Worm (Caenorhabditis elegans) whole organism, mixed stage, embryonic: ENCODE measurements around the gene srbc-70.

Source experiments
- M03D4.4 ChIP-seq: sonication (generic microtip); optimal IDR thresholded peaks from 2 replicates; lab custom pipeline; 2017; ENCODE audit warnings: mild to moderate bottlenecking, missing genetic modification characterization, missing compliant biosample characterization
- bed-3 ChIP-seq: fragments of 200-800 bp; sonication (Bioruptor generic); optimal IDR thresholded peaks from 3 replicates; lab custom pipeline; 2018; ENCODE audit warnings: mild to moderate bottlenecking, missing genetic modification characterization, moderate library complexity, missing compliant biosample characterization
- blmp-1 ChIP-seq: fragments of 150-350 bp; optimal IDR thresholded peaks from 2 replicates; lab custom pipeline; 2014; ENCODE audit warnings: missing biosample characterization, missing genetic modification characterization
- ceh-39 ChIP-seq: fragments of 150-350 bp; optimal IDR thresholded peaks from 2 replicates; lab custom pipeline; 2014; ENCODE audit warnings: missing biosample characterization, missing genetic modification characterization
- ceh-43 ChIP-seq: fragments of 200-800 bp; sonication (Bioruptor generic); optimal IDR thresholded peaks from 2 replicates; lab custom pipeline; 2018; ENCODE audit warnings: mild to moderate bottlenecking, missing genetic modification characterization, moderate library complexity, missing compliant biosample characterization
- ceh-83 ChIP-seq: fragments of 200-800 bp; sonication (Bioruptor generic); optimal IDR thresholded peaks from 2 replicates; lab custom pipeline; 2018; ENCODE audit warnings: mild to moderate bottlenecking, missing genetic modification characterization, missing compliant biosample characterization
- ces-1 ChIP-seq: fragments of 150-350 bp; optimal IDR thresholded peaks from 2 replicates; lab custom pipeline; 2014; ENCODE audit warnings: missing biosample characterization, missing genetic modification reagents, missing genetic modification characterization
- cnd-1 ChIP-seq: fragments of 200-800 bp; sonication (Bioruptor generic); optimal IDR thresholded peaks from 2 replicates; lab custom pipeline; 2018; ENCODE audit warnings: mild to moderate bottlenecking, missing genetic modification characterization, missing compliant biosample characterization
- drap-1 ChIP-seq: fragments of 200-800 bp; sonication (Bioruptor generic); optimal IDR thresholded peaks from 3 replicates; lab custom pipeline; 2018; ENCODE audit warnings: mild to moderate bottlenecking, missing genetic modification characterization, missing compliant biosample characterization
- elt-1 ChIP-seq: sonication (generic microtip); optimal IDR thresholded peaks from 2 replicates; lab custom pipeline; 2017; ENCODE audit warnings: missing genetic modification characterization, mild to moderate bottlenecking, missing compliant biosample characterization, antibody characterized with exemption, moderate library complexity, borderline replicate concordance; ENCODE audit not compliant: insufficient read depth
- elt-3 ChIP-seq: fragments of 150-350 bp; optimal IDR thresholded peaks from 2 replicates; lab custom pipeline; 2014; ENCODE audit warnings: missing biosample characterization, missing genetic modification characterization
- hlh-1 ChIP-seq: fragments of 150-350 bp; optimal IDR thresholded peaks from 2 replicates; lab custom pipeline; 2014; ENCODE audit warnings: missing biosample characterization, missing genetic modification reagents, missing genetic modification characterization
- lin-13 ChIP-seq: fragments of 150-350 bp; optimal IDR thresholded peaks from 2 replicates; lab custom pipeline; 2014; ENCODE audit warnings: missing biosample characterization, missing genetic modification characterization
- lsy-2 ChIP-seq: fragments of 150-350 bp; optimal IDR thresholded peaks from 2 replicates; lab custom pipeline; 2014; ENCODE audit warnings: missing biosample characterization, missing genetic modification characterization
- mab-5 ChIP-seq: fragments of 150-350 bp; optimal IDR thresholded peaks from 2 replicates; lab custom pipeline; 2014; ENCODE audit warnings: missing biosample characterization, missing genetic modification characterization
- mep-1 ChIP-seq: fragments of 150-350 bp; optimal IDR thresholded peaks from 2 replicates; lab custom pipeline; 2017; ENCODE audit warnings: missing biosample characterization, missing genetic modification reagents, missing genetic modification characterization, inconsistent platforms
- mls-2 ChIP-seq: sonication (generic microtip); optimal IDR thresholded peaks from 2 replicates; lab custom pipeline; 2016; ENCODE audit warnings: mild to moderate bottlenecking, missing genetic modification characterization, moderate library complexity, missing compliant biosample characterization
- nhr-12 ChIP-seq: fragments of 150-350 bp; optimal IDR thresholded peaks from 2 replicates; lab custom pipeline; 2014; ENCODE audit warnings: missing biosample characterization, missing genetic modification characterization
- nhr-2 ChIP-seq: fragments of 150-350 bp; optimal IDR thresholded peaks from 2 replicates; lab custom pipeline; 2014; ENCODE audit warnings: missing biosample characterization, missing genetic modification characterization
- nhr-237 ChIP-seq: fragments of 150-350 bp; optimal IDR thresholded peaks from 2 replicates; lab custom pipeline; 2014; ENCODE audit warnings: missing biosample characterization, missing genetic modification characterization
- nhr-76 ChIP-seq: sonication (generic microtip); optimal IDR thresholded peaks from 2 replicates; lab custom pipeline; 2017; ENCODE audit warnings: missing biosample characterization, missing genetic modification characterization
- sem-2 ChIP-seq: fragments of 200-800 bp; sonication (Bioruptor generic); optimal IDR thresholded peaks from 2 replicates; lab custom pipeline; 2018; ENCODE audit warnings: mild to moderate bottlenecking, missing genetic modification characterization, missing compliant biosample characterization
- sptf-1 ChIP-seq: sonication (generic microtip); optimal IDR thresholded peaks from 2 replicates; lab custom pipeline; 2017; ENCODE audit warnings: mild to moderate bottlenecking, missing genetic modification characterization, moderate library complexity, missing compliant biosample characterization
- tbx-8 ChIP-seq: fragments of 200-800 bp; sonication (Bioruptor generic); optimal IDR thresholded peaks from 2 replicates; lab custom pipeline; 2018; ENCODE audit warnings: mild to moderate bottlenecking, missing genetic modification characterization, moderate library complexity, missing compliant biosample characterization
- unc-62 ChIP-seq: fragments of 150-350 bp; optimal IDR thresholded peaks from 2 replicates; lab custom pipeline; 2014; ENCODE audit warnings: missing biosample characterization, missing genetic modification reagents, missing genetic modification characterization
- zip-8 ChIP-seq: fragments of 150-350 bp; optimal IDR thresholded peaks from 2 replicates; lab custom pipeline; 2014; ENCODE audit warnings: missing biosample characterization, missing genetic modification characterization
- ztf-11 ChIP-seq: fragments of 150-350 bp; optimal IDR thresholded peaks from 2 replicates; lab custom pipeline; 2014; ENCODE audit warnings: missing biosample characterization, missing genetic modification characterization

The srbc-70 gene

ce11 chrIV:4267320-4267719 lies 39.5 kb upstream of the srbc-70 start, which contains the start of gene F36A4.4:
F36A4.4 (plus strand) TSS chrIV:4267620.
- TF ChIP-seq nhr-237 (tag; lab: Kevin White, UChicago) (no peak), blmp-1 (tag; lab: Kevin White, UChicago) (no peak), ztf-11 (tag; lab: Kevin White, UChicago) (no peak), cnd-1 (no peak), bed-3 (GFP tag; lab: Kevin White, UChicago) (no peak)

- TF ChIP-seq elt-3 (tag; lab: Kevin White, UChicago): no peak
Observed at ce11 chrIV:4265951-4266350, 38.1 kb upstream of the srbc-70 start.

ce11 chrIV:4265224-4265623 lies 37.4 kb upstream of the srbc-70 start, which contains the start of gene F36A4.5:
F36A4.5 (plus strand) TSS chrIV:4265524.
- no peak for TF ChIP-seq ceh-43 (GFP tag; lab: Kevin White, UChicago)
- no peak for TF ChIP-seq hlh-1

- TF ChIP-seq sem-2 (GFP tag; lab: Kevin White, UChicago) (no peak), ceh-39 (no peak), mep-1 (tag; lab: Kevin White, UChicago) (no peak), elt-1 (tag; lab: Kevin White, UChicago) (no peak), M03D4.4 (tag; lab: Kevin White, UChicago) (no peak)
Observed at ce11 chrIV:4264649-4265048, 36.8 kb upstream of the srbc-70 start.

ce11 chrIV:4262993-4263392 lies 35.2 kb upstream of the srbc-70 start, which contains the start of gene col-33:
col-33 (plus strand) TSS chrIV:4263293.
- TF ChIP-seq ztf-11 (tag; lab: Kevin White, UChicago): no peak
- TF ChIP-seq nhr-12 (tag; lab: Kevin White, UChicago): no peak
- no peak for TF ChIP-seq zip-8 (tag; lab: Kevin White, UChicago)
- TF ChIP-seq nhr-2 (tag; lab: Kevin White, UChicago): no peak
- no peak for TF ChIP-seq sem-2 (GFP tag; lab: Kevin White, UChicago)
- no peak for TF ChIP-seq tbx-8 (GFP tag; lab: Kevin White, UChicago)
- no peak for TF ChIP-seq sptf-1 (tag; lab: Kevin White, UChicago)
- TF ChIP-seq lsy-2 (tag; lab: Kevin White, UChicago): no peak
- no peak for TF ChIP-seq ceh-83 (GFP tag; lab: Kevin White, UChicago)
- TF ChIP-seq mls-2 (tag; lab: Kevin White, UChicago): no peak

- TF ChIP-seq ceh-43 (GFP tag; lab: Kevin White, UChicago) (no peak), ztf-11 (tag; lab: Kevin White, UChicago) (no peak)
Observed at ce11 chrIV:4259433-4259832, 31.6 kb upstream of the srbc-70 start.

ce11 chrIV:4254989-4255582 lies 27.3 kb upstream of the srbc-70 start:
- no peak for TF ChIP-seq nhr-76 (tag; lab: Kevin White, UChicago)
- no peak for TF ChIP-seq tbx-8 (GFP tag; lab: Kevin White, UChicago)
- TF ChIP-seq zip-8 (tag; lab: Kevin White, UChicago): no peak
- TF ChIP-seq sptf-1 (tag; lab: Kevin White, UChicago): no peak
- TF ChIP-seq mab-5 (tag; lab: Kevin White, UChicago): no peak

ce11 chrIV:4247770-4248169 lies 20.0 kb upstream of the srbc-70 start, which contains the start of gene ama-1:
ama-1 (plus strand) TSS chrIV:4248070.
- TF ChIP-seq cnd-1 (no peak), blmp-1 (tag; lab: Kevin White, UChicago) (no peak), drap-1 (GFP tag; lab: Kevin White, UChicago) (no peak), mep-1 (tag; lab: Kevin White, UChicago) (no peak), ces-1 (GFP tag; lab: Kevin White, UChicago) (no peak), lsy-2 (tag; lab: Kevin White, UChicago) (no peak), ceh-39 (no peak), sem-2 (GFP tag; lab: Kevin White, UChicago) (no peak), unc-62 (GFP tag; lab: Kevin White, UChicago) (no peak), lin-13 (tag; lab: Kevin White, UChicago) (no peak), zip-8 (tag; lab: Kevin White, UChicago) (no peak), mls-2 (tag; lab: Kevin White, UChicago) (no peak)
